Fruit fly (Drosophila melanogaster) whole organism, embryonic: Measurements from ENCODE around the gene ics.

ENCODE experiments used
- ATbp ChIP-seq: fragments of 200-800 bp; sonication (Bioruptor generic); optimal IDR thresholded peaks from 2 replicates; lab custom pipeline; 2017; ENCODE audit warnings: missing biosample characterization, mild to moderate bottlenecking, missing genetic modification characterization, missing genetic modification reagents
- Atf-2 ChIP-seq: fragments of 200-800 bp; sonication (Bioruptor generic); optimal IDR thresholded peaks from 2 replicates; lab custom pipeline; 2016; ENCODE audit warnings: missing biosample characterization, missing genetic modification characterization
- BEAF-32 ChIP-seq: fragments of 200-800 bp; sonication (Bioruptor generic); optimal IDR thresholded peaks from 3 replicates; lab custom pipeline; 2017; ENCODE audit warnings: missing biosample characterization, missing genetic modification characterization, mild to moderate bottlenecking, moderate library complexity, missing genetic modification reagents
- CG12236 ChIP-seq: fragments of 200-800 bp; sonication (Bioruptor generic); optimal IDR thresholded peaks from 2 replicates; lab custom pipeline; 2016; ENCODE audit warnings: missing biosample characterization, missing genetic modification characterization
- CG12769 ChIP-seq: fragments of 200-800 bp; sonication (Bioruptor generic); optimal IDR thresholded peaks from 2 replicates; lab custom pipeline; 2019; ENCODE audit warnings: missing biosample characterization, mild to moderate bottlenecking, missing genetic modification characterization, moderate library complexity
- CG13424 ChIP-seq: fragments of 200-800 bp; sonication (Bioruptor generic); optimal IDR thresholded peaks from 2 replicates; lab custom pipeline; 2019; ENCODE audit warnings: missing biosample characterization, mild to moderate bottlenecking, missing genetic modification characterization, moderate library complexity
- CG14050 ChIP-seq: fragments of 200-800 bp; sonication (Bioruptor generic); IDR thresholded peaks from 3 replicates; pipeline ENCODE4 v1.3.6; 2022; ENCODE audit warnings: missing biosample characterization, missing genetic modification characterization
- CG14441 ChIP-seq: fragments of 200-800 bp; sonication (Bioruptor generic); IDR thresholded peaks from 2 replicates; pipeline ENCODE4 v1.3.6; 2022; ENCODE audit warnings: missing biosample characterization, missing genetic modification characterization
- CG14710 ChIP-seq: fragments of 200-800 bp; sonication (Bioruptor generic); optimal IDR thresholded peaks from 3 replicates; lab custom pipeline; 2019; ENCODE audit warnings: missing biosample characterization, mild to moderate bottlenecking, missing genetic modification characterization, moderate library complexity
- CG15073 ChIP-seq: fragments of 200-800 bp; sonication (Bioruptor generic); optimal IDR thresholded peaks from 2 replicates; lab custom pipeline; 2016; ENCODE audit warnings: missing biosample characterization, missing genetic modification characterization
- CG1602 ChIP-seq: fragments of 200-800 bp; sonication (Bioruptor generic); optimal IDR thresholded peaks from 3 replicates; lab custom pipeline; 2016; ENCODE audit warnings: missing biosample characterization, missing genetic modification characterization
- CG17385 ChIP-seq: fragments of 200-800 bp; sonication (Bioruptor generic); optimal IDR thresholded peaks from 3 replicates; lab custom pipeline; 2018; ENCODE audit warnings: missing biosample characterization, mild to moderate bottlenecking, missing genetic modification characterization
- CG2120 ChIP-seq: fragments of 200-800 bp; sonication (Bioruptor generic); optimal IDR thresholded peaks from 3 replicates; lab custom pipeline; 2016; ENCODE audit warnings: missing biosample characterization, missing genetic modification characterization
- CG2199 ChIP-seq: fragments of 200-800 bp; sonication (Bioruptor generic); IDR thresholded peaks from 3 replicates; pipeline ENCODE4 v1.3.6; 2022; ENCODE audit warnings: missing biosample characterization, missing genetic modification characterization
- CG2889 ChIP-seq: fragments of 200-800 bp; sonication (Bioruptor generic); IDR thresholded peaks from 3 replicates; pipeline ENCODE4 v1.3.6; 2022; ENCODE audit warnings: missing biosample characterization, missing genetic modification characterization
- CG30403 ChIP-seq: fragments of 200-800 bp; sonication (Bioruptor generic); optimal IDR thresholded peaks from 3 replicates; lab custom pipeline; 2016; ENCODE audit warnings: missing biosample characterization, missing genetic modification characterization
- CG33557 ChIP-seq: fragments of 200-800 bp; sonication (Bioruptor generic); optimal IDR thresholded peaks from 2 replicates; lab custom pipeline; 2019; ENCODE audit warnings: missing biosample characterization, mild to moderate bottlenecking, missing genetic modification characterization, moderate library complexity
- CG3847 ChIP-seq: fragments of 200-800 bp; sonication (Bioruptor generic); IDR thresholded peaks from 2 replicates; pipeline ENCODE4 v1.3.6; 2022; ENCODE audit warnings: missing biosample characterization, missing genetic modification characterization
- CG6272 ChIP-seq: fragments of 200-800 bp; sonication (Bioruptor generic); IDR thresholded peaks from 2 replicates; pipeline ENCODE4 v1.3.6; 2022; ENCODE audit warnings: missing biosample characterization, missing genetic modification characterization
- CG8478 ChIP-seq: fragments of >200 bp; optimal IDR thresholded peaks from 2 replicates; lab custom pipeline; 2018
- Camta ChIP-seq: fragments of 200-800 bp; sonication (Bioruptor generic); optimal IDR thresholded peaks from 2 replicates; lab custom pipeline; 2016; ENCODE audit warnings: missing biosample characterization, missing genetic modification characterization
- Chrac-16 ChIP-seq: fragments of 200-800 bp; sonication (Bioruptor generic); optimal IDR thresholded peaks from 3 replicates; lab custom pipeline; 2016; ENCODE audit warnings: missing biosample characterization, missing genetic modification characterization
- Fer2 ChIP-seq: fragments of 200-800 bp; sonication (Bioruptor generic); optimal IDR thresholded peaks from 2 replicates; lab custom pipeline; 2018; ENCODE audit warnings: missing biosample characterization, mild to moderate bottlenecking, missing genetic modification characterization, moderate library complexity
- H2.0 ChIP-seq: fragments of 200-800 bp; sonication (Bioruptor generic); IDR thresholded peaks from 2 replicates; pipeline ENCODE4 v1.3.6; 2022; ENCODE audit warnings: missing biosample characterization, missing genetic modification characterization
- HLH3B ChIP-seq: fragments of 200-800 bp; sonication (Bioruptor generic); IDR thresholded peaks from 2 replicates; pipeline ENCODE4 v1.3.6; 2022; ENCODE audit warnings: missing biosample characterization, missing genetic modification characterization
- HLH54F ChIP-seq: fragments of 200-800 bp; sonication (Bioruptor generic); optimal IDR thresholded peaks from 3 replicates; lab custom pipeline; 2016; ENCODE audit warnings: missing biosample characterization, missing genetic modification characterization
- Hr3 ChIP-seq: fragments of 200-800 bp; sonication (Bioruptor generic); optimal IDR thresholded peaks from 3 replicates; lab custom pipeline; 2016; ENCODE audit warnings: missing biosample characterization, missing genetic modification characterization
- Med ChIP-seq: fragments of 200-800 bp; sonication (Bioruptor generic); peaks from one replicate; lab custom pipeline; 2016; ENCODE audit warnings: missing biosample characterization, missing genetic modification characterization, mild to moderate bottlenecking, inconsistent platforms, moderate library complexity
- Mes4 ChIP-seq: fragments of 200-800 bp; sonication (Bioruptor generic); optimal IDR thresholded peaks from 2 replicates; lab custom pipeline; 2016; ENCODE audit warnings: missing biosample characterization, missing genetic modification characterization
- Nf-YB ChIP-seq: fragments of 200-800 bp; sonication (Bioruptor generic); optimal IDR thresholded peaks from 3 replicates; lab custom pipeline; 2019; ENCODE audit warnings: missing biosample characterization, mild to moderate bottlenecking, missing genetic modification characterization, moderate library complexity
- NfI ChIP-seq: fragments of 200-800 bp; sonication (Bioruptor generic); optimal IDR thresholded peaks from 3 replicates; lab custom pipeline; 2018; ENCODE audit warnings: missing biosample characterization, mild to moderate bottlenecking, missing genetic modification characterization, moderate library complexity
- Xrp1 ChIP-seq: fragments of 200-800 bp; sonication (Bioruptor generic); IDR thresholded peaks from 2 replicates; pipeline ENCODE4 v1.3.6; 2022; ENCODE audit warnings: missing biosample characterization, missing genetic modification characterization
- bbx ChIP-seq: fragments of 200-800 bp; sonication (Bioruptor generic); IDR thresholded peaks from 2 replicates; pipeline ENCODE4 v1.3.6; 2022; ENCODE audit warnings: missing biosample characterization, missing genetic modification characterization; ENCODE audit not compliant: partially characterized antibody
- ci ChIP-seq: fragments of 200-800 bp; sonication (Bioruptor generic); IDR thresholded peaks from 3 replicates; pipeline ENCODE4 v1.3.6; 2022; ENCODE audit warnings: missing biosample characterization, missing genetic modification characterization
- dmrt11E ChIP-seq: fragments of 200-800 bp; sonication (Bioruptor generic); optimal IDR thresholded peaks from 3 replicates; lab custom pipeline; 2018; ENCODE audit warnings: missing biosample characterization, mild to moderate bottlenecking, missing genetic modification characterization, moderate library complexity
- emc ChIP-seq: fragments of 200-800 bp; sonication (Bioruptor generic); optimal IDR thresholded peaks from 2 replicates; lab custom pipeline; 2016; ENCODE audit warnings: missing biosample characterization, missing genetic modification characterization
- grau ChIP-seq: fragments of 200-800 bp; optimal IDR thresholded peaks from 3 replicates; lab custom pipeline; 2019; ENCODE audit warnings: missing biosample characterization, mild to moderate bottlenecking, missing genetic modification characterization, moderate library complexity
- gsb-n ChIP-seq: fragments of 200-800 bp; sonication (Bioruptor generic); optimal IDR thresholded peaks from 3 replicates; lab custom pipeline; 2018; ENCODE audit warnings: missing biosample characterization, mild to moderate bottlenecking, missing genetic modification characterization
- hbn ChIP-seq: fragments of 200-800 bp; sonication (Bioruptor generic); IDR thresholded peaks from 2 replicates; pipeline ENCODE4 v1.3.6; 2022; ENCODE audit warnings: missing biosample characterization, missing genetic modification characterization; ENCODE audit not compliant: partially characterized antibody
- lola ChIP-seq, 3 experiments: fragments of >200 bp in 2 of 3; fragments of 200-800 bp in 1 of 3; sonication (Bioruptor generic) in 1 of 3; optimal IDR thresholded peaks; 2 replicates each; lab custom pipeline; 2017 to 2019; ENCODE audit warnings: missing biosample characterization in 3 of 3, missing genetic modification characterization in 3 of 3, mild to moderate bottlenecking in 1 of 3, moderate library complexity in 1 of 3
- mam ChIP-seq: fragments of 200-800 bp; sonication (Bioruptor generic); optimal IDR thresholded peaks from 3 replicates; lab custom pipeline; 2016; ENCODE audit warnings: missing biosample characterization, missing genetic modification characterization
- nmo ChIP-seq: fragments of 200-800 bp; sonication (Bioruptor generic); optimal IDR thresholded peaks from 2 replicates; lab custom pipeline; 2018; ENCODE audit warnings: missing biosample characterization, mild to moderate bottlenecking, missing genetic modification characterization, moderate library complexity
- otp ChIP-seq: fragments of 200-800 bp; sonication (Bioruptor generic); IDR thresholded peaks from 3 replicates; pipeline ENCODE4, ENCODE4 v1.3.6; 2022; ENCODE audit warnings: missing biosample characterization, missing genetic modification characterization
- phol ChIP-seq: fragments of 200-800 bp; sonication (Bioruptor generic); optimal IDR thresholded peaks from 3 replicates; lab custom pipeline; 2018; ENCODE audit warnings: missing biosample characterization, mild to moderate bottlenecking, missing genetic modification characterization, moderate library complexity
- pnt ChIP-seq: fragments of 200-800 bp; sonication (Bioruptor generic); optimal IDR thresholded peaks from 3 replicates; lab custom pipeline; 2016; ENCODE audit warnings: missing biosample characterization, missing genetic modification characterization
- row ChIP-seq: fragments of 200-800 bp; sonication (Bioruptor generic); IDR thresholded peaks from 3 replicates; pipeline ENCODE4 v1.3.6; 2022; ENCODE audit warnings: missing biosample characterization, missing genetic modification characterization
- sens ChIP-seq: fragments of 200-800 bp; sonication (Bioruptor generic); peaks from one replicate; lab custom pipeline; 2016; ENCODE audit warnings: missing biosample characterization, missing genetic modification characterization
- tgo ChIP-seq: fragments of 200-800 bp; sonication (Bioruptor generic); IDR thresholded peaks from 3 replicates; pipeline ENCODE4 v1.3.6; 2022; ENCODE audit warnings: missing biosample characterization, missing genetic modification characterization
- tll ChIP-seq, 2 experiments: fragments of 200-800 bp in 1 of 2; fragments of >200 bp in 1 of 2; sonication (Bioruptor generic) in 1 of 2; optimal IDR thresholded peaks; 2 replicates each; lab custom pipeline; 2017 to 2019; ENCODE audit warnings: missing biosample characterization in 2 of 2, missing genetic modification characterization in 2 of 2, mild to moderate bottlenecking in 1 of 2, moderate library complexity in 1 of 2

ics gene

DNA sequence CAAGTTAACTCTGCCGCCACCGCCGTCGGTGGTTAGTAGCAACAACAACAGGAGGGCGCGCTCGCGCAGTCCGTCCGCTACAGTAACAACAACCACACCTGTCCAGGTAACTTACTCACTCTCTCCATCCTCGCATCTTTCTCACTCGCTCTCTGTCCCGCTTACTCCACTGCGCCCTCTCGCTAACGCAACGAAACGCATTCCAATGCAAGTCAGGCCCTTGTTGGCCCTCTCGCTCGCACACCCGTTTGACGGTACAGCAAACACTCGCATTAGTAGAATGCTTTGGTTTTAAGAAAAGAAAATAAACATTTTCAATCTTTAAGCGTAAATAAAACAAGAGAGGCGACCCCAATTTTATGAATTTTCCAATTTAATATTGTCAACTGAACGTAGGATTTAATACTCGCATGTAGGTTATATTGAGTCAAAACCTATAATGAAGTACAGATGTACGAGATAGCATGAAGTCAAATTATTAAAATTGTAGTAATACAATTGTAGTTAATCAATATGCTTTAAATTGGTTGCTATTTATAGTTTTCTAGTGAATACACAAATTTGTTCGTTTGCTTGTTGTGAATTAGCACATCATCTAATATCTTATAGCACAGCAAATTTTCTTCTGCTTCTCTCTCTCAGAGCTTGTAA is 23.7 kb upstream of the ics start (continued):
- TF ChIP-seq CG14050 (peak; percentile 21; the same call in 1 of the 3 replicates), phol (tag; lab: Kevin White, UChicago) (peak; percentile 42), HLH3B (GFP tag; lab: Robert Waterston, UW) (0 out of 2 replicates have a peak, but pooled peaks have one; percentile 14), CG14710 (tag; lab: Kevin White, UChicago) (peak; percentile 19), mam (peak; percentile 11), CG12236 (GFP tag; lab: Kevin White, UChicago) (no peak), Camta (GFP tag; lab: Kevin White, UChicago) (peak; percentile 12), tll (GFP tag; optimal IDR thresholded peaks at IDR 0.05; lab: Kevin White, UChicago) (peak in 1 of 2 experiments; percentile 80), Hr3 (peak; percentile 41), H2.0 (GFP tag; lab: Robert Waterston, UW) (peak; percentile 49; the same call in 1 of the 2 replicates), bbx (GFP tag; lab: Robert Waterston, UW) (0 out of 2 replicates have a peak, but pooled peaks have one; percentile 28), Nf-YB (GFP tag; lab: Kevin White, UChicago) (no peak), hbn (GFP tag; lab: Robert Waterston, UW) (no peak), dmrt11E (tag; lab: Kevin White, UChicago) (peak; percentile 59), emc (GFP tag; lab: Kevin White, UChicago) (no peak), CG8478 (peak; percentile 63), CG12769 (tag; lab: Kevin White, UChicago) (peak; percentile 6), CG2120 (peak; percentile 26), CG33557 (GFP tag; lab: Kevin White, UChicago) (no peak), row (GFP tag; lab: Robert Waterston, UW) (peak; percentile 69), CG15073 (GFP tag; lab: Kevin White, UChicago) (no peak), Chrac-16 (GFP tag; lab: Kevin White, UChicago) (peak; percentile 25), CG17385 (peak; percentile 24), HLH54F (GFP tag; lab: Kevin White, UChicago) (peak; percentile 3), BEAF-32 (GFP tag; lab: Kevin White, UChicago) (no peak), gsb-n (peak; percentile 44), lola (GFP tag; optimal IDR thresholded peaks at IDR 0.05; lab: Kevin White, UChicago) (peak in 1 of 3 experiments; percentile 57), otp (GFP tag; lab: Robert Waterston, UW) (peak; percentile 26; the same call in 1 of the 3 replicates), grau (tag; lab: Kevin White, UChicago) (peak; percentile 93), CG1602 (GFP tag; lab: Kevin White, UChicago) (peak; percentile 37), pnt (GFP tag; lab: Kevin White, UChicago) (peak; percentile 42), Fer2 (tag; lab: Kevin White, UChicago) (no peak), CG30403 (GFP tag; lab: Kevin White, UChicago) (peak; percentile 40), CG3847 (GFP tag; lab: Robert Waterston, UW) (0 out of 2 replicates have a peak, but pooled peaks have one; percentile 16), tgo (GFP tag; lab: Robert Waterston, UW) (peak; percentile 42; the same call in 1 of the 3 replicates), CG6272 (GFP tag; lab: Robert Waterston, UW) (peak; percentile 37), ATbp (GFP tag; lab: Kevin White, UChicago) (peak; percentile 5), NfI (GFP tag; lab: Kevin White, UChicago) (peak; percentile 28), CG14441 (GFP tag; lab: Robert Waterston, UW) (peak; percentile 50; the same call in 1 of the 2 replicates), Mes4 (GFP tag; lab: Kevin White, UChicago) (peak; percentile 13), CG2889 (0 out of 3 replicates have a peak, but pooled peaks have one; percentile 28), Xrp1 (GFP tag; lab: Robert Waterston, UW) (peak; percentile 33; the same call in 1 of the 2 replicates), ci (GFP tag; lab: Robert Waterston, UW) (peak; percentile 64), CG2199 (GFP tag; lab: Robert Waterston, UW) (peak; percentile 83), Med (peak; percentile 60), nmo (peak; percentile 18), Atf-2 (GFP tag; lab: Kevin White, UChicago) (peak; percentile 6), CG13424 (peak; percentile 34), sens (GFP tag; lab: Kevin White, UChicago) (peak; percentile 81)
